Fruit fly (Drosophila melanogaster) whole organism, embryonic: ENCODE measurements around the gene Dnai2.

Experiments used
- Atf3 ChIP-seq: fragments of 200-800 bp; sonication (Bioruptor generic); optimal IDR thresholded peaks from 3 replicates; lab custom pipeline; 2016; ENCODE audit warnings: missing biosample characterization, missing genetic modification characterization
- BtbVII ChIP-seq: fragments of 200-800 bp; sonication (Bioruptor generic); optimal IDR thresholded peaks from 3 replicates; lab custom pipeline; 2017; ENCODE audit warnings: missing biosample characterization, mild to moderate bottlenecking, missing genetic modification characterization
- CG10209 ChIP-seq: fragments of 200-800 bp; sonication (Bioruptor generic); optimal IDR thresholded peaks from 3 replicates; lab custom pipeline; 2017; ENCODE audit warnings: missing biosample characterization, mild to moderate bottlenecking, missing genetic modification characterization, missing genetic modification reagents
- CG13894 ChIP-seq: fragments of 200-800 bp; sonication (Bioruptor generic); optimal IDR thresholded peaks from 3 replicates; lab custom pipeline; 2018; ENCODE audit warnings: missing biosample characterization, mild to moderate bottlenecking, missing genetic modification characterization, moderate library complexity
- CG14441 ChIP-seq: fragments of 200-800 bp; sonication (Bioruptor generic); IDR thresholded peaks from 2 replicates; pipeline ENCODE4 v1.3.6; 2022; ENCODE audit warnings: missing biosample characterization, missing genetic modification characterization
- CG14710 ChIP-seq: fragments of 200-800 bp; sonication (Bioruptor generic); optimal IDR thresholded peaks from 3 replicates; lab custom pipeline; 2019; ENCODE audit warnings: missing biosample characterization, mild to moderate bottlenecking, missing genetic modification characterization, moderate library complexity
- CG15601 ChIP-seq: fragments of 200-800 bp; sonication (Bioruptor generic); optimal IDR thresholded peaks from 3 replicates; lab custom pipeline; 2019; ENCODE audit warnings: missing biosample characterization, mild to moderate bottlenecking, missing genetic modification characterization, moderate library complexity
- CG1603 ChIP-seq: fragments of 200-800 bp; sonication (Bioruptor generic); optimal IDR thresholded peaks from 2 replicates; lab custom pipeline; 2019; ENCODE audit warnings: missing biosample characterization, mild to moderate bottlenecking, missing genetic modification characterization, moderate library complexity
- CG17328 ChIP-seq: fragments of 200-800 bp; sonication (Bioruptor generic); IDR thresholded peaks from 2 replicates; pipeline ENCODE4 v1.3.6; 2022; ENCODE audit warnings: missing biosample characterization, missing genetic modification characterization
- CG17829 ChIP-seq: fragments of 200-800 bp; optimal IDR thresholded peaks from 2 replicates; lab custom pipeline; 2019; ENCODE audit warnings: missing biosample characterization, mild to moderate bottlenecking, missing genetic modification characterization, moderate library complexity
- CG17912 ChIP-seq: fragments of 200-800 bp; sonication (Bioruptor generic); optimal IDR thresholded peaks from 2 replicates; lab custom pipeline; 2018; ENCODE audit warnings: missing biosample characterization, mild to moderate bottlenecking, missing genetic modification characterization
- CG1792 ChIP-seq: fragments of 200-800 bp; sonication (Bioruptor generic); optimal IDR thresholded peaks from 2 replicates; lab custom pipeline; 2016; ENCODE audit warnings: missing biosample characterization, missing genetic modification characterization
- CG2202 ChIP-seq: fragments of 200-800 bp; sonication (Bioruptor generic); optimal IDR thresholded peaks from 2 replicates; lab custom pipeline; 2018; ENCODE audit warnings: missing biosample characterization, mild to moderate bottlenecking, missing genetic modification characterization
- CG2712 ChIP-seq: fragments of 200-800 bp; optimal IDR thresholded peaks from 3 replicates; lab custom pipeline; 2019; ENCODE audit warnings: missing biosample characterization, mild to moderate bottlenecking, missing genetic modification characterization, moderate library complexity
- CG30403 ChIP-seq: fragments of 200-800 bp; sonication (Bioruptor generic); optimal IDR thresholded peaks from 3 replicates; lab custom pipeline; 2016; ENCODE audit warnings: missing biosample characterization, missing genetic modification characterization
- CG30431 ChIP-seq: fragments of 200-800 bp; sonication (Bioruptor generic); optimal IDR thresholded peaks from 2 replicates; lab custom pipeline; 2017; ENCODE audit warnings: missing biosample characterization, missing genetic modification characterization
- CG5180 ChIP-seq: fragments of 200-800 bp; sonication (Bioruptor generic); optimal IDR thresholded peaks from 3 replicates; lab custom pipeline; 2017; ENCODE audit warnings: missing biosample characterization, missing genetic modification characterization, mild to moderate bottlenecking, moderate library complexity, missing genetic modification reagents
- CG5245 ChIP-seq: fragments of 200-800 bp; sonication (Bioruptor generic); optimal IDR thresholded peaks from 3 replicates; lab custom pipeline; 2016; ENCODE audit warnings: missing biosample characterization, missing genetic modification characterization
- CG7745 ChIP-seq: fragments of 200-800 bp; sonication (Bioruptor generic); optimal IDR thresholded peaks from 2 replicates; lab custom pipeline; 2018; ENCODE audit warnings: missing biosample characterization, mild to moderate bottlenecking, missing genetic modification characterization, moderate library complexity
- CTCF ChIP-seq: fragments of 200-800 bp; sonication (Bioruptor generic); optimal IDR thresholded peaks from 2 replicates; lab custom pipeline; 2017; ENCODE audit warnings: missing biosample characterization, mild to moderate bottlenecking, missing genetic modification characterization, moderate library complexity
- Chrac-16 ChIP-seq: fragments of 200-800 bp; sonication (Bioruptor generic); optimal IDR thresholded peaks from 3 replicates; lab custom pipeline; 2016; ENCODE audit warnings: missing biosample characterization, missing genetic modification characterization
- D19B ChIP-seq: fragments of 200-800 bp; sonication (Bioruptor generic); optimal IDR thresholded peaks from 2 replicates; lab custom pipeline; 2017; ENCODE audit warnings: missing biosample characterization, mild to moderate bottlenecking, missing genetic modification characterization
- Dp ChIP-seq: fragments of 200-800 bp; sonication (Bioruptor generic); optimal IDR thresholded peaks from 2 replicates; lab custom pipeline; 2018; ENCODE audit warnings: missing biosample characterization, mild to moderate bottlenecking, missing genetic modification characterization, moderate library complexity
- Drgx ChIP-seq: fragments of 200-800 bp; sonication (Bioruptor generic); IDR thresholded peaks from 2 replicates; pipeline ENCODE4 v1.3.6; 2022; ENCODE audit warnings: missing biosample characterization, missing genetic modification characterization
- Hmx ChIP-seq: fragments of 200-800 bp; sonication (Bioruptor generic); optimal IDR thresholded peaks from 2 replicates; lab custom pipeline; 2016; ENCODE audit warnings: missing biosample characterization, missing genetic modification characterization
- Nf-YB ChIP-seq: fragments of 200-800 bp; sonication (Bioruptor generic); optimal IDR thresholded peaks from 3 replicates; lab custom pipeline; 2019; ENCODE audit warnings: missing biosample characterization, mild to moderate bottlenecking, missing genetic modification characterization, moderate library complexity
- Sin3A ChIP-seq: fragments of >200 bp; optimal IDR thresholded peaks from 2 replicates; lab custom pipeline; 2018
- Xbp1 ChIP-seq: fragments of 200-800 bp; sonication (Bioruptor generic); optimal IDR thresholded peaks from 3 replicates; lab custom pipeline; 2016; ENCODE audit warnings: missing biosample characterization, mild to moderate bottlenecking, missing genetic modification characterization
- Xrp1 ChIP-seq: fragments of 200-800 bp; sonication (Bioruptor generic); IDR thresholded peaks from 2 replicates; pipeline ENCODE4 v1.3.6; 2022; ENCODE audit warnings: missing biosample characterization, missing genetic modification characterization
- bab2 ChIP-seq: fragments of 200-800 bp; sonication (Bioruptor generic); optimal IDR thresholded peaks from 2 replicates; lab custom pipeline; 2016; ENCODE audit warnings: missing biosample characterization, missing genetic modification characterization
- btn ChIP-seq: fragments of 200-800 bp; sonication (Bioruptor generic); optimal IDR thresholded peaks from 2 replicates; lab custom pipeline; 2016; ENCODE audit warnings: missing biosample characterization, missing genetic modification characterization
- cwo ChIP-seq: fragments of 200-800 bp; sonication (Bioruptor generic); optimal IDR thresholded peaks from 3 replicates; lab custom pipeline; 2017; ENCODE audit warnings: missing biosample characterization, missing genetic modification characterization, mild to moderate bottlenecking, moderate library complexity, missing genetic modification reagents
- dpn ChIP-seq, 2 experiments: fragments of 200-800 bp; sonication (Bioruptor generic); optimal IDR thresholded peaks; 3 replicates each; lab custom pipeline; 2016; ENCODE audit warnings: missing biosample characterization in 2 of 2, missing genetic modification characterization in 2 of 2
- dysf ChIP-seq: fragments of 200-800 bp; sonication (Bioruptor generic); IDR thresholded peaks from 3 replicates; pipeline ENCODE4 v1.3.6; 2022; ENCODE audit warnings: missing biosample characterization, missing genetic modification characterization
- eve ChIP-seq, 2 experiments: fragments of >200 bp; optimal IDR thresholded peaks; 2 replicates each; lab custom pipeline; 2017; ENCODE audit warnings: missing biosample characterization in 2 of 2, missing genetic modification characterization in 2 of 2
- fru ChIP-seq: fragments of >200 bp; optimal IDR thresholded peaks from 2 replicates; lab custom pipeline; 2017
- gsb-n ChIP-seq: fragments of 200-800 bp; sonication (Bioruptor generic); optimal IDR thresholded peaks from 3 replicates; lab custom pipeline; 2018; ENCODE audit warnings: missing biosample characterization, mild to moderate bottlenecking, missing genetic modification characterization
- gt ChIP-seq: fragments of 200-800 bp; sonication (Bioruptor generic); IDR thresholded peaks from 2 replicates; pipeline ENCODE4 v1.3.6; 2022; ENCODE audit warnings: missing biosample characterization, missing genetic modification characterization
- her ChIP-seq: fragments of 200-800 bp; sonication (Bioruptor generic); optimal IDR thresholded peaks from 2 replicates; lab custom pipeline; 2016; ENCODE audit warnings: missing biosample characterization, missing genetic modification characterization
- ken ChIP-seq: fragments of 200-800 bp; sonication (Bioruptor generic); IDR thresholded peaks from 3 replicates; pipeline ENCODE4 v1.3.6; 2022; ENCODE audit warnings: missing biosample characterization, missing genetic modification characterization
- oc ChIP-seq: fragments of 200-800 bp; sonication (Bioruptor generic); optimal IDR thresholded peaks from 2 replicates; lab custom pipeline; 2018; ENCODE audit warnings: missing biosample characterization, mild to moderate bottlenecking, missing genetic modification characterization, moderate library complexity
- pfk ChIP-seq: fragments of 200-800 bp; sonication (Bioruptor generic); optimal IDR thresholded peaks from 2 replicates; lab custom pipeline; 2018; ENCODE audit warnings: missing biosample characterization, mild to moderate bottlenecking, missing genetic modification characterization, moderate library complexity
- pnt ChIP-seq: fragments of 200-800 bp; sonication (Bioruptor generic); optimal IDR thresholded peaks from 3 replicates; lab custom pipeline; 2016; ENCODE audit warnings: missing biosample characterization, missing genetic modification characterization
- rib ChIP-seq: fragments of 200-800 bp; sonication (Bioruptor generic); IDR thresholded peaks from 2 replicates; pipeline ENCODE4 v1.3.6; 2022; ENCODE audit warnings: missing biosample characterization, missing genetic modification characterization
- sd ChIP-seq: fragments of 200-800 bp; sonication (Bioruptor generic); optimal IDR thresholded peaks from 3 replicates; lab custom pipeline; 2018; ENCODE audit warnings: missing biosample characterization, mild to moderate bottlenecking, missing genetic modification characterization, moderate library complexity
- sens ChIP-seq: fragments of 200-800 bp; sonication (Bioruptor generic); peaks from one replicate; lab custom pipeline; 2016; ENCODE audit warnings: missing biosample characterization, missing genetic modification characterization
- trh ChIP-seq: fragments of 200-800 bp; sonication (Bioruptor generic); optimal IDR thresholded peaks from 2 replicates; lab custom pipeline; 2016; ENCODE audit warnings: missing biosample characterization, missing genetic modification characterization
- tup ChIP-seq: fragments of 200-800 bp; sonication (Bioruptor generic); optimal IDR thresholded peaks from 2 replicates; lab custom pipeline; 2016; ENCODE audit warnings: missing biosample characterization, mild to moderate bottlenecking, missing genetic modification characterization, moderate library complexity

The Dnai2 gene

DNA sequence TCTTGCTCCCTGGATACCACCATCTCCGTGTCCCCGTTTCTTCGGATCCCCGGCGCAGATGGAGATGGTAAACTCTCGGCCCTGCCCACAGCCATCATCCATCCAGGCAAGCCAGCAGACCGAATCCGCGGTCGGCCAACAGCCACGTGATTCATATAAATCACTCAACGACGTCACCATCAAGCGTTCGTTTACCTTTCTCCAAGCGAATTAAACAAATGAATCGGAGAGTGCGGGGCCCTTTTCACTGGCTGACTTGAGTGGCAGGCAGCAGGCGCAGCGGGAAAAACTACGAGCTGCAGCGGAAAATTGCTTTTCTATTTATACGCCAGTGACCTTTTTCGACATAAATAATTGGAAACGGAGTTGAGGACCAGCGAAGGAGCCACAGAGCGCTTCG is 4.5 kb upstream of the Dnai2 start (continued):
- TF ChIP-seq CG14710 (tag; lab: Kevin White, UChicago) = no peak
- TF ChIP-seq tup (GFP tag; lab: Kevin White, UChicago) = no peak
- no peak for TF ChIP-seq Nf-YB
- no peak for TF ChIP-seq Xbp1 (GFP tag; lab: Kevin White, UChicago)

DNA sequence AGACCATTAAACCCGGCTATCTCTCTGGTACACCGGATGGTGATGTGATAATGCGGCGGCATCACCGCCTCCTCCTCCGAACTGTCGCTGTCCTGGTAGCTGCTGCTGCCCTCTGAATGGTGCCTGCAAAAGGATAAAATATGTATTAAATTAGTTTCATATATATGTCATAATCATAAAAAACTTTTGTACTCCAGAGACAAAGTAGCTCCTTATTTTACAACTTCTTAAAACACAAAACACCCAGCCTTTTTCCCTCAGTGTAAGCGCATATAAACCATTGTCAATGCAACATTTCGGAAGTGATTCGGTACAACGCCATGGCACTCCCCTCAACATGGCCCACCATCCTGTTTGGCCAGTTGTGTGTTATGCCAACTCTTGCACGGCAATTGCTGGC is 2.6 kb upstream of the Dnai2 start:
- TF ChIP-seq CG30431 (GFP tag; lab: Kevin White, UChicago) (no peak), Hmx (no peak), CG1792 (no peak), fru (no peak), trh (GFP tag; lab: Kevin White, UChicago) (no peak), Drgx (GFP tag; lab: Robert Waterston, UW) (peak; percentile 43), CG14441 (GFP tag; lab: Robert Waterston, UW) (no peak), eve (GFP tag; optimal IDR thresholded peaks at IDR 0.05; lab: Kevin White, UChicago) (no peak)

DNA sequence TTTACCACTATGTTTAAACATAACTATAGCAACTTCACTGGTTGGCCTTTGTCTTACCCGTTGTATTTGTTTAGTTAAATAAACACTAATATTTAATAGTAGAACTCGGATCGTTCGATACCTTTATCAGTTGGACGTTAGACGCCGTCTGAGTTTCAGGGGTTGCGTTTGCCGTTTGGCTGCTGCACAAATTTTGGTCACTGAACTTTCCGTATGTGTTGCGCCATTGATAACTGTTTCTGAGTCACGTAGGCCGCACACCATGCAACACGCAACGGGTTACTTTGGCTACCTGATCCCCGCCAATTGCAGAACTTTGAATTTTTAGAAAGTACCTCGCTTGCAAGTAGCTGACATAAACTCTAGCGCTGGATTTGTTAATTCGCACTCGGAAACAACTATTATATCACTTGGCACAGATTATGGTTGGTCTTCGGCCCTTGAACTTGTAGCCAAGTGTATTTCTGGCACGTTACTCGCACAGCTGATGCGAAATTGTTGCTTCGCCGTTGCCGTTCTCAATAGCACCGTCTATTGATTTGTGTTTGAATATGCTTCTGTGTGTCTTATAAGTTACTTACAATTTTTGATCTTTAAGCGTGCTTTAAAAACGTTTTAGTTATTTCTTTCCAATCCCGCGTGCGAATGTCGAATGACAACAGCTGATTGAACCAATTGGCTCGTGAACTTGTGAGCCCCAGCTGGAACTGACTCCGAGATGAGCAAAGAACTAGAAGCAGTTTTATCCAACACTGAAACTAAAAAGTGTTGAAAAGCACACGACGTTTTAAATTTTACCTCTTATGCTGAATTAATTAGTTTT is 2.6 kb downstream of the Dnai2 start, which contains the start of gene Dph1:
Gene Dph1, minus strand, starts transcription at position 670 of the 823 bp plus-strand sequence.
- TF ChIP-seq CG17829 (tag; lab: Kevin White, UChicago) = peak; percentile 82
- peak; percentile 85 for TF ChIP-seq CG30403 (GFP tag; lab: Kevin White, UChicago)
- TF ChIP-seq Atf3 (GFP tag; lab: Kevin White, UChicago) = peak; percentile 66
- TF ChIP-seq D19B (GFP tag; lab: Kevin White, UChicago) = peak; percentile 65
- TF ChIP-seq CTCF (GFP tag; lab: Kevin White, UChicago) = peak; percentile 24
- TF ChIP-seq Dp (GFP tag; lab: Kevin White, UChicago) = peak; percentile 86
- peak; percentile 60 for TF ChIP-seq CG2202
- peak; percentile 91 for TF ChIP-seq oc (tag; lab: Kevin White, UChicago)
- peak; percentile 17 for TF ChIP-seq CG13894 (tag; lab: Kevin White, UChicago)
- no peak for TF ChIP-seq CG17912 (GFP tag; lab: Kevin White, UChicago)
- TF ChIP-seq gsb-n (tag; lab: Kevin White, UChicago) = peak; percentile 71
- TF ChIP-seq Chrac-16 = peak; percentile 82
- TF ChIP-seq sens (GFP tag; lab: Kevin White, UChicago) = peak; percentile 98
- TF ChIP-seq CG5245 (GFP tag; lab: Kevin White, UChicago) = peak; percentile 55
- peak; percentile 89 for TF ChIP-seq CG2712 (tag; lab: Kevin White, UChicago)
- peak; percentile 55 for TF ChIP-seq Sin3A (lab: Kevin White, UChicago)
- peak; percentile 34 for TF ChIP-seq CG7745 (tag; lab: Kevin White, UChicago)
- peak; percentile 72 for TF ChIP-seq CG5180
- TF ChIP-seq dpn (GFP tag; optimal IDR thresholded peaks at IDR 0.05; lab: Kevin White, UChicago) = peak; percentile 82 to 88
- TF ChIP-seq ken (GFP tag; lab: Robert Waterston, UW) = peak; percentile 89
- peak; percentile 88 for TF ChIP-seq btn
- peak; percentile 79 for TF ChIP-seq CG10209 (GFP tag; lab: Kevin White, UChicago)
- peak; percentile 68 for TF ChIP-seq pnt
- peak; percentile 55 for TF ChIP-seq pfk (GFP tag; lab: Kevin White, UChicago)
- peak; percentile 65 for TF ChIP-seq CG15601
- peak; percentile 88 for TF ChIP-seq dysf (GFP tag; lab: Robert Waterston, UW)
- peak; percentile 93 for TF ChIP-seq CG1603 (tag; lab: Kevin White, UChicago)
- TF ChIP-seq her (GFP tag; lab: Kevin White, UChicago) = peak; percentile 81
- peak; percentile 74 for TF ChIP-seq gt (GFP tag; lab: Robert Waterston, UW)
- TF ChIP-seq BtbVII (GFP tag; lab: Kevin White, UChicago) = peak; percentile 87
- TF ChIP-seq cwo (GFP tag; lab: Kevin White, UChicago) = peak; percentile 85
- peak; percentile 91 for TF ChIP-seq CG17328
- peak; percentile 50; the same call in 1 of the 2 replicates for TF ChIP-seq rib (GFP tag; lab: Robert Waterston, UW)
- TF ChIP-seq sd (tag; lab: Kevin White, UChicago) = peak; percentile 81
- peak; percentile 91 for TF ChIP-seq Xrp1
- peak; percentile 93 for TF ChIP-seq bab2 (GFP tag; lab: Kevin White, UChicago)
